Worm (Caenorhabditis elegans): ENCODE results near the gene tmed-1.

tmed-1 gene

ce11 chrIV:12029722-12030182 lies 48.2 kb downstream of the tmed-1 start, which contains the start of gene T12G3.11:
TSS of gene T12G3.11 (minus strand) at chrIV:12029772.
- no peak for TF ChIP-seq unc-3 (GFP tag; conservative IDR thresholded peaks at IDR 0.05)
- TF ChIP-seq unc-3 (tag; optimal IDR thresholded peaks at IDR 0.05): no peak
- TF ChIP-seq K02D7.2 (tag; optimal IDR thresholded peaks at IDR 0.05): no peak

- TF ChIP-seq K09A11.1 (tag; optimal IDR thresholded peaks at IDR 0.05; ENCODE audit: insufficient read depth): no peak
- no peak for TF ChIP-seq eyg-1 (tag; optimal IDR thresholded peaks at IDR 0.05)
- no peak for TF ChIP-seq ama-1 (optimal IDR thresholded peaks at IDR 0.05)
- no peak for TF ChIP-seq zip-5 (tag; optimal IDR thresholded peaks at IDR 0.05)
- no peak for TF ChIP-seq ceh-6 (GFP tag; optimal IDR thresholded peaks at IDR 0.05)
- no peak for TF ChIP-seq F13H6.1 (tag; optimal IDR thresholded peaks at IDR 0.05)
- TF ChIP-seq ceh-30 (tag; optimal IDR thresholded peaks at IDR 0.05): no peak
- TF ChIP-seq unc-42 (tag; optimal IDR thresholded peaks at IDR 0.05): no peak
- no peak for TF ChIP-seq ceh-24 (tag; optimal IDR thresholded peaks at IDR 0.05)
Measured at ce11 chrIV:12029074-12029473, 48.9 kb downstream of the tmed-1 start, which contains the start of gene tgn-38. TSS of gene tgn-38 (minus strand) at chrIV:12029174.

All from whole organism, late embryonic.